Worm (Caenorhabditis elegans) whole organism, early embryonic: Measurements from ENCODE around the gene Y38H8A.2.
A peak's percentile ranks its signal among the peaks of the same experiment; 100 is the strongest.
"Not testable (repeated sequence)": the region's sequence is repeated elsewhere in the genome, so short reads cannot be mapped to it uniquely, and the experiment has no call there.

Source experiments
- B0310.2 ChIP-seq: sonication (generic microtip); optimal IDR thresholded peaks from 2 replicates; lab custom pipeline; 2016; ENCODE audit warnings: mild to moderate bottlenecking, missing genetic modification characterization, missing compliant biosample characterization
- F13C5.2 ChIP-seq: sonication (generic microtip); optimal IDR thresholded peaks from 2 replicates; lab custom pipeline; 2017; ENCODE audit warnings: mild to moderate bottlenecking, missing genetic modification characterization, inconsistent platforms, missing compliant biosample characterization
- aly-1 ChIP-seq: sonication (generic microtip); optimal IDR thresholded peaks from 2 replicates; lab custom pipeline; 2016; ENCODE audit warnings: missing genetic modification characterization, missing compliant biosample characterization
- ama-1 ChIP-seq: fragments of 150-350 bp; optimal IDR thresholded peaks from 2 replicates; lab custom pipeline; 2014
- ceh-13 ChIP-seq: fragments of 200-800 bp; sonication (Bioruptor generic); optimal IDR thresholded peaks from 2 replicates; lab custom pipeline; 2018; ENCODE audit warnings: mild to moderate bottlenecking, missing genetic modification characterization, missing compliant biosample characterization
- ceh-36 ChIP-seq: sonication (generic microtip); optimal IDR thresholded peaks from 2 replicates; lab custom pipeline; 2016; ENCODE audit warnings: missing genetic modification characterization, inconsistent platforms, missing compliant biosample characterization
- ets-7 ChIP-seq: sonication (generic microtip); optimal IDR thresholded peaks from 2 replicates; lab custom pipeline; 2016; ENCODE audit warnings: missing genotype, missing genetic modification characterization, missing compliant biosample characterization
- flt-1 ChIP-seq: fragments of 200-800 bp; sonication (Bioruptor generic); IDR thresholded peaks from 2 replicates; pipeline ENCODE4 v1.3.6; 2022; ENCODE audit warnings: missing genetic modification characterization, missing compliant biosample characterization
- hmbx-1 ChIP-seq: sonication (generic microtip); optimal IDR thresholded peaks from 2 replicates; lab custom pipeline; 2016; ENCODE audit warnings: mild to moderate bottlenecking, missing genetic modification characterization, missing compliant biosample characterization
- hmg-4 ChIP-seq: fragments of 200-800 bp; sonication (Bioruptor generic); optimal IDR thresholded peaks from 2 replicates; lab custom pipeline; 2018; ENCODE audit warnings: mild to moderate bottlenecking, missing genetic modification characterization, missing compliant biosample characterization
- hnd-1 ChIP-seq: sonication (generic microtip); optimal IDR thresholded peaks from 2 replicates; lab custom pipeline; 2016; ENCODE audit warnings: missing genetic modification characterization, missing compliant biosample characterization
- pes-1 ChIP-seq: fragments of 200-800 bp; sonication (Bioruptor generic); IDR thresholded peaks from 2 replicates; pipeline ENCODE4 v1.3.6; 2022; ENCODE audit warnings: missing genetic modification reagents, missing genetic modification characterization, missing compliant biosample characterization
- scrt-1 ChIP-seq: fragments of 200-800 bp; sonication (Bioruptor generic); IDR thresholded peaks from 2 replicates; pipeline ENCODE4 v1.3.6; 2022; ENCODE audit warnings: missing genetic modification characterization, missing compliant biosample characterization
- sea-1 ChIP-seq: fragments of 200-800 bp; sonication (Bioruptor generic); conservative IDR thresholded peaks from 2 replicates; pipeline ENCODE4 v1.3.6; 2022; ENCODE audit warnings: missing genetic modification characterization, missing compliant biosample characterization
- tbx-11 ChIP-seq: fragments of 200-800 bp; sonication (Bioruptor generic); IDR thresholded peaks from 2 replicates; pipeline ENCODE4 v1.3.6; 2022; ENCODE audit warnings: missing genetic modification characterization, missing compliant biosample characterization
- tbx-37 ChIP-seq: fragments of 200-800 bp; sonication (Bioruptor generic); conservative IDR thresholded peaks from 2 replicates; pipeline ENCODE4 v1.3.6; 2022; ENCODE audit warnings: missing genetic modification reagents, missing genetic modification characterization, missing compliant biosample characterization
- tra-4 ChIP-seq: sonication (generic microtip); optimal IDR thresholded peaks from 2 replicates; lab custom pipeline; 2017; ENCODE audit warnings: missing genetic modification characterization, missing compliant biosample characterization

The Y38H8A.2 gene

ce11 chrIV:13455200-13455599 lies 19.0 kb upstream of the Y38H8A.2 start, which contains the start of gene Y38H8A.7:
TSS of gene Y38H8A.7 (plus strand) at chrIV:13455500.
- not testable (repeated sequence) for TF ChIP-seq ets-7 (tag; lab: Kevin White, UChicago); pes-1 (GFP tag; lab: Robert Waterston, UW); hmg-4 (GFP tag; lab: Kevin White, UChicago)

ce11 chrIV:13456893-13457292 lies 17.3 kb upstream of the Y38H8A.2 start:
- no peak for TF ChIP-seq ceh-13 (GFP tag; lab: Kevin White, UChicago)
- TF ChIP-seq tra-4 = no peak
- TF ChIP-seq F13C5.2 = no peak

- TF ChIP-seq hmg-4 (GFP tag; lab: Kevin White, UChicago) (no peak), scrt-1 (GFP tag; lab: Robert Waterston, UW) (0 out of 2 replicates have a peak, but pooled peaks have one; percentile 5), hmbx-1 (tag; lab: Kevin White, UChicago) (no peak)
These were observed 16.0 kb upstream of the Y38H8A.2 start for ce11 chrIV:13458237-13458636.

DNA sequence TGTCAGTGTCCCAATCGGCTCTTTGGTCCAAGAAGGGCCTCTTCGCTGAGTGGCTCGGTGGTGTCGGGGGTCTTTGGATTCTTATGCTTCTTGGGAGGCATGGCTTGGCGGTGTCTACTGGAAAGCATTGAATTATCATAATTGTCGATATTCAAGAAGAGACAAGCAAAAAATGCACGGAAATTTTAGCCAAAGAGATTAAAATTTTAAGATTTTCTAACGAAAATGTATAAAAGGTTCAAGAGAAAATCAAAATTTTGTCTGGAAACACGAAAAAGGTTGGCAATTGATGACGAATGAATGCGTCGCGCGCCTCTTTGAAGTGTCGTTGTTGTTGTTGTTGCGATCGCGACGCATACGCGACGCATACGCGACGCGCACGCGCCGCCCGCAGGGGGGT lies 13.4 kb upstream of the Y38H8A.2 start, which contains the start of gene Y38H8A.12:
Gene Y38H8A.12, minus strand, starts transcription at position 101 of the 400 bp plus-strand sequence.
- TF ChIP-seq pes-1 (GFP tag; lab: Robert Waterston, UW) (no peak), ceh-13 (GFP tag; lab: Kevin White, UChicago) (no peak), hnd-1 (tag; lab: Kevin White, UChicago) (no peak), tbx-37 (GFP tag; lab: Robert Waterston, UW) (no peak), F13C5.2 (no peak), ets-7 (tag; lab: Kevin White, UChicago) (no peak), tra-4 (no peak), tbx-11 (GFP tag; lab: Robert Waterston, UW) (no peak), hmg-4 (GFP tag; lab: Kevin White, UChicago) (no peak), aly-1 (tag; lab: Kevin White, UChicago) (no peak), B0310.2 (tag; lab: Kevin White, UChicago) (no peak), ama-1 (lab: Kevin White, UChicago) (no peak), sea-1 (GFP tag; lab: Robert Waterston, UW) (no peak), hmbx-1 (tag; lab: Kevin White, UChicago) (no peak), scrt-1 (GFP tag; lab: Robert Waterston, UW) (no peak), flt-1 (GFP tag; lab: Robert Waterston, UW) (no peak), ceh-36 (tag; lab: Kevin White, UChicago) (no peak)

ce11 chrIV:13463889-13464288 lies 10.3 kb upstream of the Y38H8A.2 start:
- TF ChIP-seq pes-1 (GFP tag; lab: Robert Waterston, UW) = peak; percentile 66; the same call in 1 of the 2 replicates
- TF ChIP-seq flt-1 (GFP tag; lab: Robert Waterston, UW) = peak; percentile 62; the same call in 1 of the 2 replicates

DNA sequence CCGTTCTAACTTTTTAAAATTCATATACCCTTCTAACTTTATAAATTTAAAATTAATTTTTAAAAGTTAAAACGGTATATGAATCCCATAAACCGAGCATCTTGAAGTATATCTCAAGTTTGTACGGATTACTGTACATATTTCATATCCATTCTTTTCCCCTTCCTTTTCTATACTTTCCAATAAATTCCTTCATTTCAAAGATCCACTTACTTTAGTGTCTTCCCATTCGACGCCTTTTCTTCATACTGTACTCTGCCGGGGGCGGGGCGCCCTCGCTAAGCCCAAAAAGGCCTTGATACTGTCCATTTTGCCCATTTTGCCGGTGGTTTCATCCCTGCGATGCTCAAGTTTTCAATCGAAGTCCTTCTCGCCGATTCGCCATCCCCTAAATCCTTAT lies 8.4 kb upstream of the Y38H8A.2 start, which contains the start of gene fezf-1:
Gene fezf-1, plus strand, starts transcription at position 301 of the 400 bp plus-strand sequence.
- TF ChIP-seq flt-1 (GFP tag; lab: Robert Waterston, UW) (no peak), hmbx-1 (tag; lab: Kevin White, UChicago) (no peak), tra-4 (no peak), tbx-11 (GFP tag; lab: Robert Waterston, UW) (no peak), B0310.2 (tag; lab: Kevin White, UChicago) (no peak), ceh-36 (tag; lab: Kevin White, UChicago) (no peak), aly-1 (tag; lab: Kevin White, UChicago) (no peak), sea-1 (GFP tag; lab: Robert Waterston, UW) (no peak), F13C5.2 (no peak), hmg-4 (GFP tag; lab: Kevin White, UChicago) (no peak), scrt-1 (GFP tag; lab: Robert Waterston, UW) (no peak), tbx-37 (GFP tag; lab: Robert Waterston, UW) (no peak), hnd-1 (tag; lab: Kevin White, UChicago) (no peak), ama-1 (lab: Kevin White, UChicago) (no peak), pes-1 (GFP tag; lab: Robert Waterston, UW) (no peak)

ce11 chrIV:13472011-13472410 lies 2.2 kb upstream of the Y38H8A.2 start, which contains the start of the genes ttbk-8.1 and Y38H8A.4:
TSS of gene ttbk-8.1 (plus strand) at chrIV:13472311.
TSS of gene Y38H8A.4 (minus strand) at chrIV:13472376.
- TF ChIP-seq F13C5.2 (no peak), tra-4 (no peak), ets-7 (tag; lab: Kevin White, UChicago) (no peak), sea-1 (GFP tag; lab: Robert Waterston, UW) (no peak), hmbx-1 (tag; lab: Kevin White, UChicago) (no peak), tbx-11 (GFP tag; lab: Robert Waterston, UW) (no peak), ceh-36 (tag; lab: Kevin White, UChicago) (no peak), B0310.2 (tag; lab: Kevin White, UChicago) (no peak), hmg-4 (GFP tag; lab: Kevin White, UChicago) (no peak), ama-1 (lab: Kevin White, UChicago) (no peak), tbx-37 (GFP tag; lab: Robert Waterston, UW) (no peak), hnd-1 (tag; lab: Kevin White, UChicago) (no peak), flt-1 (GFP tag; lab: Robert Waterston, UW) (no peak)

- TF ChIP-seq B0310.2 (tag; lab: Kevin White, UChicago) (no peak), F13C5.2 (no peak), pes-1 (GFP tag; lab: Robert Waterston, UW) (no peak), tra-4 (no peak), ets-7 (tag; lab: Kevin White, UChicago) (no peak), ceh-13 (GFP tag; lab: Kevin White, UChicago) (no peak), hnd-1 (tag; lab: Kevin White, UChicago) (no peak), hmg-4 (GFP tag; lab: Kevin White, UChicago) (no peak), flt-1 (GFP tag; lab: Robert Waterston, UW) (no peak), scrt-1 (GFP tag; lab: Robert Waterston, UW) (no peak), ceh-36 (tag; lab: Kevin White, UChicago) (no peak), sea-1 (GFP tag; lab: Robert Waterston, UW) (no peak), tbx-37 (GFP tag; lab: Robert Waterston, UW) (no peak)
These were observed 8.2 kb downstream of the Y38H8A.2 start, which contains the start of gene Y38H8A.1 for ce11 chrIV:13482469-13482868. TSS of gene Y38H8A.1 (plus strand) at chrIV:13482769.
